Worm (Caenorhabditis elegans) whole organism, L2 larva: Measurements from ENCODE around the gene ugt-29.

Experiments
- lin-39 ChIP-seq: fragments of 150-350 bp; optimal IDR thresholded peaks from 2 replicates; lab custom pipeline; 2014; ENCODE audit warnings: missing biosample characterization, missing genetic modification reagents, missing genetic modification characterization
- ztf-4 ChIP-seq: fragments of 150-350 bp; optimal IDR thresholded peaks from 2 replicates; lab custom pipeline; 2014; ENCODE audit warnings: missing biosample characterization, missing genetic modification characterization

DNA sequence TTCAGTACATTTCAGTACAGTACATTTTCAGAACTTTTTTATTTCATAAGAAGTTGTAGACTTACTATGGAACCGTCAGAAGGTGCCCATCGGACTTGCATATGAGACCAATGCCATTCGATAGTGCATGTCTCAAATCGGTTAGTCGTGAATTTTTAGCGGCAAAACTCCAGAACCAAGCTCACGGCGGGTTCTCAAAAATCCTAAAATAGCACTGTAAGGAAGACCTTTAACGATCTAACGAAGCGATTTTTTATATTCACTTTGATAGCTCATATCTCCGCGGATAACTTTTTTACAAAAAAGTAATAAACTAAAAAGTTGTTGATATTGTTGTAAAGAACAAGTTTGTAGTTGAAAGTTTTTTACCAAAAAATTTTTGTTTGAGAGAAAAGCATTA, 25.2 kb downstream of the ugt-29 start, which contains the start of gene sru-25:
- TF ChIP-seq ztf-4 (tag; lab: Kevin White, UChicago) (no peak), lin-39 (no peak)
